Fruit fly (Drosophila melanogaster) whole organism, adult: ENCODE data around the gene Whamy.

ENCODE experiments used
- CG11617 ChIP-seq: fragments of 200-800 bp; sonication (Bioruptor generic); optimal IDR thresholded peaks from 2 replicates; lab custom pipeline; 2017; ENCODE audit warnings: mild to moderate bottlenecking, missing biosample characterization, missing genetic modification reagents, missing genetic modification characterization
- CG12768 ChIP-seq: fragments of 200-800 bp; sonication (Bioruptor generic); optimal IDR thresholded peaks from 2 replicates; lab custom pipeline; 2017; ENCODE audit warnings: missing biosample characterization, missing genetic modification characterization, mild to moderate bottlenecking, moderate library complexity, missing genetic modification reagents
- CG14711 ChIP-seq: fragments of 200-800 bp; sonication (Bioruptor generic); optimal IDR thresholded peaks from 2 replicates; lab custom pipeline; 2018; ENCODE audit warnings: missing biosample characterization, mild to moderate bottlenecking, missing genetic modification characterization, moderate library complexity
- CG1620 ChIP-seq: fragments of 200-800 bp; sonication (Bioruptor generic); optimal IDR thresholded peaks from 2 replicates; lab custom pipeline; 2016; ENCODE audit warnings: missing biosample characterization, missing genetic modification characterization
- CG33017 ChIP-seq: fragments of 200-800 bp; sonication (Bioruptor generic); optimal IDR thresholded peaks from 2 replicates; lab custom pipeline; 2018; ENCODE audit warnings: missing biosample characterization, mild to moderate bottlenecking, missing genetic modification characterization, moderate library complexity
- CG5204 ChIP-seq: fragments of 200-800 bp; sonication (Bioruptor generic); optimal IDR thresholded peaks from 2 replicates; lab custom pipeline; 2016; ENCODE audit warnings: missing biosample characterization, missing genetic modification characterization
- CG7045 ChIP-seq: fragments of 200-800 bp; sonication (Bioruptor generic); optimal IDR thresholded peaks from 2 replicates; lab custom pipeline; 2017; ENCODE audit warnings: missing biosample characterization, mild to moderate bottlenecking, missing genetic modification characterization
- CG7101 ChIP-seq: fragments of 200-800 bp; sonication (Bioruptor generic); optimal IDR thresholded peaks from 2 replicates; lab custom pipeline; 2018; ENCODE audit warnings: missing biosample characterization, mild to moderate bottlenecking, missing genetic modification characterization, moderate library complexity
- Clk ChIP-seq: fragments of 200-800 bp; sonication (Bioruptor generic); optimal IDR thresholded peaks from 2 replicates; lab custom pipeline; 2017; ENCODE audit warnings: missing biosample characterization, missing genetic modification characterization
- Crg-1 ChIP-seq: fragments of 200-800 bp; sonication (Bioruptor generic); optimal IDR thresholded peaks from 2 replicates; lab custom pipeline; 2016; ENCODE audit warnings: missing biosample characterization, missing genetic modification characterization
- Hr96 ChIP-seq: fragments of 200-800 bp; sonication (Bioruptor generic); optimal IDR thresholded peaks from 2 replicates; lab custom pipeline; 2016; ENCODE audit warnings: missing biosample characterization, missing genetic modification characterization
- Mnt ChIP-seq: fragments of 200-800 bp; sonication (Bioruptor generic); optimal IDR thresholded peaks from 2 replicates; lab custom pipeline; 2016; ENCODE audit warnings: missing biosample characterization, mild to moderate bottlenecking, missing genetic modification characterization
- bab1 ChIP-seq: fragments of 200-800 bp; sonication (Bioruptor generic); optimal IDR thresholded peaks from 3 replicates; lab custom pipeline; 2019; ENCODE audit warnings: missing biosample characterization, mild to moderate bottlenecking, missing genetic modification characterization, moderate library complexity
- cic ChIP-seq: fragments of 200-800 bp; sonication (Bioruptor generic); optimal IDR thresholded peaks from 2 replicates; lab custom pipeline; 2017; ENCODE audit warnings: missing biosample characterization, mild to moderate bottlenecking, missing genetic modification characterization, moderate library complexity
- cnc ChIP-seq, 2 experiments: fragments of >200 bp; optimal IDR thresholded peaks; 2 replicates each; lab custom pipeline; 2017
- kay ChIP-seq: fragments of 200-800 bp; sonication (Bioruptor generic); peaks from one replicate; lab custom pipeline; 2016; ENCODE audit warnings: missing biosample characterization, missing genetic modification characterization, borderline replicate concordance
- ovo ChIP-seq: fragments of 200-800 bp; sonication (Bioruptor generic); optimal IDR thresholded peaks from 2 replicates; lab custom pipeline; 2016; ENCODE audit warnings: missing biosample characterization, missing genetic modification characterization
- pad ChIP-seq: fragments of 200-800 bp; sonication (Bioruptor generic); optimal IDR thresholded peaks from 3 replicates; lab custom pipeline; 2017; ENCODE audit warnings: missing biosample characterization, missing genetic modification characterization, mild to moderate bottlenecking, moderate library complexity, missing genetic modification reagents
- tj ChIP-seq: fragments of 200-800 bp; sonication (Bioruptor generic); optimal IDR thresholded peaks from 3 replicates; lab custom pipeline; 2017; ENCODE audit warnings: missing biosample characterization, mild to moderate bottlenecking, missing genetic modification characterization, moderate library complexity
- toe ChIP-seq: fragments of 200-800 bp; sonication (Bioruptor generic); optimal IDR thresholded peaks from 2 replicates; lab custom pipeline; 2016; ENCODE audit warnings: missing biosample characterization, missing genetic modification characterization

Gene Whamy

DNA sequence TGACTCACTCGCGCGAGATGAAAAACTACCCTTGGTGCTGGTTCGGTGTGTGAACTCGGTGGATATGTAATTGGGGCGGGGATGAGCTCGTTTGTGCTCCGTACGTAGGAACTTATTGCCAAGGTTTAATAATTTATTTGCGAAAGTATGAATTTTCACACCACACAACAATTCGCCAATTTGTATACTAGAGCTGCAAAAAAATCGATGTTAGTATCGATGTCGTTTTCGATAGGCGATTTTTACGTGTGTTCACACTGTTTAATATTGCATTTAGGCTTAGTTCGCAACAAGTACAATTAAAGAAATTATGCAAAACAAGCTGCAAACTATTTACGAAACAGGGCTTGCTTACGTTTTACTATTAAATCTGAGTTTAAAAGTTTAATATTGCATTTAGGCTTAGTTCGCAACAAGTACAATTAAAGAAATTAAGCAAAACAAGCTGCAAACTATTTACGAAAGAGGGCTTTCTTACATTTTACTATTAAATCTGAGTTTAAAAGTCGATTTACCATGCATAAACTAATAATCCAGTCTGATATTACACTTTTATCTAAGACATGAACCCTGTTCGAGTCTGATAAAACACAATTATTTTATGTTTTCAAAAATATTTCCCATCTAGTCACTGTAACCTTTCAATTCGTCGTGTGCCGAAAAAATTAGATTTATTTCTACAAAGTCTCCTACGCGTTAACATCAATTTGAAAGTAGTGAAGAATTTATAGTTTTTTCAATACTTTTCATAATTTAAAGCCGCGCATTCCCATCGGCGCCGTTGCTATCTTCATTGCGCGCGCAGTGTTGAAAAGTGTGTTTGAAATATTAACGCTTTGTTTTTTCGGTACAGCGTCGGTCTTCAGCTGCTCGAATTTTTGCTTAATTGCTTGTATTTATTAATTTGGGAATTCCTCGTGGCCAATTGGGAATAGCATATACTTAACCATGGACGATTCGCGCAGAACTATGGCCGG, 11.0 kb downstream of the Whamy start, which contains the start of the genes Snap24 and CG8478:
TSS of gene Snap24 (minus strand) at position 196 of the 977 bp plus-strand sequence.
TSS of gene CG8478 (plus strand) at position 696 of the 977 bp plus-strand sequence.
- TF ChIP-seq CG5204 (GFP tag; lab: Kevin White, UChicago) (no peak), toe (GFP tag; lab: Kevin White, UChicago) (no peak), CG1620 (no peak), ovo (no peak), bab1 (GFP tag; lab: Kevin White, UChicago) (peak; percentile 9), CG11617 (GFP tag; lab: Kevin White, UChicago) (peak; percentile 1), CG7101 (tag; lab: Kevin White, UChicago) (no peak), Crg-1 (GFP tag; lab: Kevin White, UChicago) (no peak), Clk (GFP tag; lab: Kevin White, UChicago) (no peak), CG33017 (tag; lab: Kevin White, UChicago) (no peak), tj (GFP tag; lab: Kevin White, UChicago) (peak; percentile 0), Mnt (GFP tag; lab: Kevin White, UChicago) (peak; percentile 25), kay (no peak), CG7045 (GFP tag; lab: Kevin White, UChicago) (no peak), cic (GFP tag; lab: Kevin White, UChicago) (no peak), Hr96 (GFP tag; lab: Kevin White, UChicago) (no peak), pad (peak; percentile 51), cnc (optimal IDR thresholded peaks at IDR 0.05; lab: Kevin White, UChicago) (no peak), CG12768 (no peak), CG14711 (no peak)

DNA sequence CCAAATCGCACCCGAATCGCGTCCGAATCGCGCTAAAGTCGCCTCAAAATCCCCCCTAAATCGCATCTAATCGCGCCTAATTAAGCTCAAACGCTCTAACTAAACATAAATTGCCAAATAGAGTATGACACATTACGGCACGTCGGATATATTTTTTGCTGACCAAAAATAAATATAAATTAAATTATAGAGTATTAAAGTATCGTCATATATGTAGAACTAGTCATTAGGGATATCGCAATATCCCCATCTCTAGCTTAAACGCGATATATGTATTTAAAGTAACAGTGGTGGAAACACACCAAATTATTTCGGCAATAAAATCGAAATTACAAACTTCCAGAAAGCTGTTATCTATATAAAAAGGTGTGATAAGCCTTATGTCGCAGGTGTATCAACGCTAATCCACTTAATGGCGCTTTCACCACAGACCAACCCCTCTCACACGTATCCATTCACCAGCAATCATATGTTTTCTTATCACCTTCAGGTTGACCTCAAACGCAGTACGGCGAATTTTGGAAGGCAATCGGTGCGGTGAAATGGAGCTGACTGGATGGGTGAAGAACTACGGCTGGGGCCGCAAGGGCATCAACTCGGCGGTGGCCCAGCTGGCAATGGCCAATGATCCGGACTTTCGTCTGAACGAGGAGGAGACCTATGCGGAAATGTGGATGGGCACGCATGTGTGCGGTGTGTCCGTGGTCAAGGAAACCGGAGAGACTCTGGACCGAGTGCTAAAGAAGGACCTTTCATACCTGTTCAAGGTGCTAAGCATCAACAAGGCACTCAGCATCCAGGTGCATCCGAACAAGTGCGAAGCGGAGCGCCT, 14.6 kb downstream of the Whamy start, which contains the start of gene Mpi:
TSS of gene Mpi (plus strand) at position 263 of the 832 bp plus-strand sequence.
- TF ChIP-seq toe (GFP tag; lab: Kevin White, UChicago) (no peak), tj (GFP tag; lab: Kevin White, UChicago) (peak; percentile 38), CG11617 (GFP tag; lab: Kevin White, UChicago) (peak; percentile 50), CG7045 (GFP tag; lab: Kevin White, UChicago) (no peak), CG12768 (peak; percentile 44), CG5204 (GFP tag; lab: Kevin White, UChicago) (no peak), Clk (GFP tag; lab: Kevin White, UChicago) (no peak), CG33017 (tag; lab: Kevin White, UChicago) (peak; percentile 21), kay (no peak), ovo (no peak), CG1620 (peak; percentile 23), bab1 (GFP tag; lab: Kevin White, UChicago) (peak; percentile 70), CG7101 (tag; lab: Kevin White, UChicago) (peak; percentile 2), pad (no peak), Mnt (GFP tag; lab: Kevin White, UChicago) (peak; percentile 43), cnc (optimal IDR thresholded peaks at IDR 0.05; lab: Kevin White, UChicago) (no peak), Crg-1 (GFP tag; lab: Kevin White, UChicago) (no peak), Hr96 (GFP tag; lab: Kevin White, UChicago) (no peak), cic (GFP tag; lab: Kevin White, UChicago) (peak; percentile 85), CG14711 (no peak)

DNA sequence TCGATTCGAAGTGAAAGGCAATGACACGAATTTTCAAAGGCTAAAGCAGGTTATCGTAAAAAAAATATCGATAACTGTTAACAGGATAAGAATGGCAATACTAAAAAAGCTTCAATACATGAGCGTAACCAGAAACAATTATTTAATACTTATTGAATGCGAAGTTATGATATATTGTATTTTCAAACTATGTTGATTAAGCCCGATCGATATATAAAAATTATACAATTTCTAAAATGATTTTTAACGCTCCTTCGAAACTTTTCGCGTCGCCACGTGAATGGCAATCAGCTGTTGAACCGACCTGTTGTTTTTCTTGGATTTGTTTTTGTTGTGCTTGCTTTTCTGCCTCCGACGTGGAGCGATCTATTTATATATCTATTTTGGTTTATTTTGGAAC, 18.0 kb downstream of the Whamy start, which contains the start of the genes Alg12 and Rpt3R:
TSS of gene Alg12 (plus strand) at position 305 of the 400 bp plus-strand sequence.
TSS of gene Rpt3R (minus strand) at position 324 of the 400 bp plus-strand sequence.
- TF ChIP-seq bab1 (GFP tag; lab: Kevin White, UChicago) (peak; percentile 21), toe (GFP tag; lab: Kevin White, UChicago) (no peak), CG14711 (peak; percentile 71), Clk (GFP tag; lab: Kevin White, UChicago) (no peak), pad (no peak), CG33017 (tag; lab: Kevin White, UChicago) (no peak), kay (no peak), ovo (no peak), Crg-1 (GFP tag; lab: Kevin White, UChicago) (peak; percentile 19), CG7101 (tag; lab: Kevin White, UChicago) (no peak), tj (GFP tag; lab: Kevin White, UChicago) (no peak), Hr96 (GFP tag; lab: Kevin White, UChicago) (no peak), cic (GFP tag; lab: Kevin White, UChicago) (no peak), CG7045 (GFP tag; lab: Kevin White, UChicago) (no peak), CG11617 (GFP tag; lab: Kevin White, UChicago) (peak; percentile 4), CG5204 (GFP tag; lab: Kevin White, UChicago) (no peak), CG1620 (no peak), Mnt (GFP tag; lab: Kevin White, UChicago) (no peak), CG12768 (no peak), cnc (optimal IDR thresholded peaks at IDR 0.05; lab: Kevin White, UChicago) (no peak)

- TF ChIP-seq cnc (optimal IDR thresholded peaks at IDR 0.05; lab: Kevin White, UChicago) (no peak), cic (GFP tag; lab: Kevin White, UChicago) (no peak), Clk (GFP tag; lab: Kevin White, UChicago) (no peak), tj (GFP tag; lab: Kevin White, UChicago) (no peak)
Observed at dm6 chr3R:9754487-9754886, 19.7 kb downstream of the Whamy start, which contains the start of gene Tti1. Tti1 (minus strand) TSS chr3R:9754686.
